Worm (Caenorhabditis elegans): ENCODE measurements around the gene F35H12.6.
A peak's percentile ranks its signal among the peaks of the same experiment; 100 is the strongest.

F35H12.6 gene

DNA sequence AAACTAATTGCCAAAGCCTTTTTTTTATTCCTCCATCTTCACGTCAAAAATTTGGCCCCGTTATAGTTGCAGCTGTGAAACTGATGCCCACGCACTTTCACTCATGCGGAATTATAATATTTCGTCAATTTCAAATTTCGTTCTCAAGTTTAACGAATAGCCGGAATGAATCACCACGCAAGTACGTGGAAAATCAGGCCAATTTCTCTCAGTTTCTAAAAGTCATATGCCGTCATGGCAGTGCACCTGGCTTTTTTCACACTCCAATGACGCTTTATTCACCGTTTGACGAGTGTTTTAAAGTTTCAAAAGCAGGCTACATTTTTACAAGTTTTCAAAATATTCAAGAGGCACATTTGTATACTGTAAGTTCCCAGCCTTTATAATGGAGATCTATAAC lies 34.8 kb downstream of the F35H12.6 start:
- no peak for TF ChIP-seq ceh-6 (GFP tag; optimal IDR thresholded peaks at IDR 0.05)
- no peak for TF ChIP-seq hlh-6 (tag; optimal IDR thresholded peaks at IDR 0.05)
- no peak for TF ChIP-seq hlh-30 (tag; optimal IDR thresholded peaks at IDR 0.05; ENCODE audit: insufficient read depth)
- TF ChIP-seq che-1 (tag; optimal IDR thresholded peaks at IDR 0.05): no peak
- TF ChIP-seq eyg-1 (tag; optimal IDR thresholded peaks at IDR 0.05): no peak
- no peak for TF ChIP-seq sox-4 (tag; optimal IDR thresholded peaks at IDR 0.05)

DNA sequence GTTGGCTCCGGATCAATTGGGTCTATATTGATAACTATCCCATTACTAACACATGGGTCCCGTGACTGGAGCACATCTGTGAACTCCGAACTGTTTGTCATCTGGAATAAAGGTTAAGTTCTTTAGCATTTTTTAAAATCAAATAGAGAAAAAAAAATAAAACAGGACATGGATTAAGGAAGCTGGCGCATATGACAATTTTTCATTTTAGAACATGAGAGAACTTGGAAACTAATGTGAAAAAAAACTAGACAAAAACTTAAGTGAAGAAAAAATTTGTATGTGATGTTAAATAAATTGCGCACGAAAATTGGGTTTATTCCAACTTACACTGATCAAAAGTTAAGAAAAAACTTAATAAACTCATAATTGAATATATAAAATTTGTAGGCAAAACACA lies 35.7 kb downstream of the F35H12.6 start, which contains the start of gene sms-2:
TSS of gene sms-2 (minus strand) at position 101 of the 400 bp plus-strand sequence.
- no peak for TF ChIP-seq pros-1 (tag; optimal IDR thresholded peaks at IDR 0.05)
- no peak for TF ChIP-seq ceh-19 (GFP tag; optimal IDR thresholded peaks at IDR 0.05)

DNA sequence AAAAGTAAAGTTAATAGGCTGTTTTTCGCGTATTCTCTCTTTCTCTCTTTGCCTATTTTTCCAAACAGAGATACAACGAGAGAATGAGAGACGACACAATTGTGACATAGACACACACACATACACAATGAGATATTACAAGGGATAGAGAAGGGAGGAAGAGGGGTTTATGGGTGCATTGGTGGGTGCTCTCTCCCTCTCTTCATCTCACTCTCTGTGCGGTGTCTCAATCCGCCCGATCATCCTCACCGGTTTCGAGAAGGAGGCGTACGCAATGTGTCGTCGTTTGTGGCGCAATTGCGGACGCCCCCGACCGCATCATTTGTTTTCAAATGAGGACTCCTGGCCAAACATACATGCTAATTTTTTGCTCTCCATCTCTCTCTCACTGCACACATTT lies 36.4 kb downstream of the F35H12.6 start:
- peak; percentile 55 for TF ChIP-seq ceh-6 (GFP tag; optimal IDR thresholded peaks at IDR 0.05)
- TF ChIP-seq unc-86 (tag; optimal IDR thresholded peaks at IDR 0.05): peak; percentile 51
- TF ChIP-seq dve-1 (tag; optimal IDR thresholded peaks at IDR 0.05): peak; percentile 94
- TF ChIP-seq ref-2 (tag; optimal IDR thresholded peaks at IDR 0.05): peak; percentile 94
- no peak for TF ChIP-seq mec-3 (tag; optimal IDR thresholded peaks at IDR 0.05; ENCODE audit: borderline replicate concordance)
- TF ChIP-seq ceh-18 (tag; optimal IDR thresholded peaks at IDR 0.05): peak; percentile 96
- TF ChIP-seq eyg-1 (tag; optimal IDR thresholded peaks at IDR 0.05): peak; percentile 49
- peak; percentile 15 for TF ChIP-seq lin-11 (tag; optimal IDR thresholded peaks at IDR 0.05)
- TF ChIP-seq ceh-45 (GFP tag; IDR thresholded peaks at IDR 0.05): no peak
- peak; percentile 27 for TF ChIP-seq fkh-6 (tag; optimal IDR thresholded peaks at IDR 0.05)
- TF ChIP-seq hlh-6 (tag; optimal IDR thresholded peaks at IDR 0.05): peak; percentile 57
- no peak for TF ChIP-seq ama-1 (optimal IDR thresholded peaks at IDR 0.05)
- TF ChIP-seq hlh-13 (GFP tag; optimal IDR thresholded peaks at IDR 0.05): no peak
- peak; percentile 42 for TF ChIP-seq ets-4 (tag; optimal IDR thresholded peaks at IDR 0.05)
- peak; percentile 91 for TF ChIP-seq unc-42 (tag; optimal IDR thresholded peaks at IDR 0.05)
- TF ChIP-seq pax-1 (tag; optimal IDR thresholded peaks at IDR 0.05): peak; percentile 58
- peak; percentile 79 for TF ChIP-seq ceh-19 (GFP tag; optimal IDR thresholded peaks at IDR 0.05)
- peak; percentile 1 for TF ChIP-seq gmeb-2 (tag; optimal IDR thresholded peaks at IDR 0.05)
- TF ChIP-seq ceh-22 (tag; optimal IDR thresholded peaks at IDR 0.05): peak; percentile 28
- peak; percentile 0 for TF ChIP-seq tbx-7 (tag; optimal IDR thresholded peaks at IDR 0.05)
- TF ChIP-seq fax-1 (tag; optimal IDR thresholded peaks at IDR 0.05): peak; percentile 56
- peak; percentile 49 for TF ChIP-seq madf-2 (tag; optimal IDR thresholded peaks at IDR 0.05)
- no peak for TF ChIP-seq che-1 (tag; optimal IDR thresholded peaks at IDR 0.05)
- TF ChIP-seq dmd-4 (tag; optimal IDR thresholded peaks at IDR 0.05; ENCODE audit: borderline replicate concordance): no peak
- peak; percentile 95 for TF ChIP-seq ceh-34 (tag; optimal IDR thresholded peaks at IDR 0.05)
- peak; percentile 96 for TF ChIP-seq rnt-1 (tag; optimal IDR thresholded peaks at IDR 0.05)
- TF ChIP-seq ztf-16 (tag; optimal IDR thresholded peaks at IDR 0.05): peak; percentile 64
- TF ChIP-seq pat-9 (tag; optimal IDR thresholded peaks at IDR 0.05): peak; percentile 74
- peak; percentile 32 for TF ChIP-seq K09A11.1 (tag; optimal IDR thresholded peaks at IDR 0.05; ENCODE audit: insufficient read depth)
- TF ChIP-seq C08G9.2 (tag; optimal IDR thresholded peaks at IDR 0.05): peak; percentile 66
- TF ChIP-seq ceh-30 (tag; optimal IDR thresholded peaks at IDR 0.05): peak; percentile 95
- no peak for TF ChIP-seq elt-4 (tag; optimal IDR thresholded peaks at IDR 0.05)
- peak; percentile 56 for TF ChIP-seq sox-2 (GFP tag; IDR thresholded peaks at IDR 0.05)
- TF ChIP-seq K02D7.2 (tag; optimal IDR thresholded peaks at IDR 0.05): no peak
- no peak for TF ChIP-seq ahr-1 (tag; optimal IDR thresholded peaks at IDR 0.05)
- TF ChIP-seq lim-6 (tag; optimal IDR thresholded peaks at IDR 0.05): peak; percentile 53
- TF ChIP-seq C38D4.7 (GFP tag; optimal IDR thresholded peaks at IDR 0.05): no peak
- TF ChIP-seq hlh-15 (tag; optimal IDR thresholded peaks at IDR 0.05): no peak
- peak; percentile 90 for TF ChIP-seq fkh-10 (GFP tag; optimal IDR thresholded peaks at IDR 0.05)
- peak; percentile 27 for TF ChIP-seq ceh-48 (tag; optimal IDR thresholded peaks at IDR 0.05)
- peak; percentile 95 for TF ChIP-seq tbx-2 (tag; optimal IDR thresholded peaks at IDR 0.05)
- peak; percentile 34 for TF ChIP-seq nhr-232 (tag; optimal IDR thresholded peaks at IDR 0.05)
- TF ChIP-seq F13H6.1 (tag; optimal IDR thresholded peaks at IDR 0.05): peak; percentile 47
- peak; percentile 93 for TF ChIP-seq unc-55 (GFP tag; optimal IDR thresholded peaks at IDR 0.05)
- peak; percentile 80 for TF ChIP-seq syd-9 (tag; optimal IDR thresholded peaks at IDR 0.05)
- no peak for TF ChIP-seq ceh-9 (tag; optimal IDR thresholded peaks at IDR 0.05)
